Fruit fly (Drosophila melanogaster) whole organism, embryonic: ENCODE measurements around the gene Drgx.
A peak's percentile ranks its signal among the peaks of the same experiment; 100 is the strongest.

Experiments
- Asciz ChIP-seq: fragments of 200-800 bp; sonication (Bioruptor generic); optimal IDR thresholded peaks from 2 replicates; lab custom pipeline; 2017; ENCODE audit warnings: missing biosample characterization, mild to moderate bottlenecking, missing genetic modification characterization, missing genetic modification reagents
- Awh ChIP-seq: fragments of 200-800 bp; sonication (Bioruptor generic); IDR thresholded peaks from 2 replicates; pipeline ENCODE4, ENCODE4 v1.3.6; 2022; ENCODE audit warnings: missing biosample characterization, missing genetic modification characterization
- CG12155 ChIP-seq: fragments of 200-800 bp; sonication (Bioruptor generic); optimal IDR thresholded peaks from 3 replicates; lab custom pipeline; 2016; ENCODE audit warnings: missing biosample characterization, missing genetic modification characterization
- CG12219 ChIP-seq: fragments of 200-800 bp; sonication (Bioruptor generic); optimal IDR thresholded peaks from 3 replicates; lab custom pipeline; 2018; ENCODE audit warnings: missing biosample characterization, mild to moderate bottlenecking, missing genetic modification characterization
- CG12299 ChIP-seq: fragments of 200-800 bp; sonication (Bioruptor generic); optimal IDR thresholded peaks from 2 replicates; lab custom pipeline; 2018; ENCODE audit warnings: missing biosample characterization, mild to moderate bottlenecking, missing genetic modification characterization
- CG14710 ChIP-seq: fragments of 200-800 bp; sonication (Bioruptor generic); optimal IDR thresholded peaks from 3 replicates; lab custom pipeline; 2019; ENCODE audit warnings: missing biosample characterization, mild to moderate bottlenecking, missing genetic modification characterization, moderate library complexity
- CG1602 ChIP-seq: fragments of 200-800 bp; sonication (Bioruptor generic); optimal IDR thresholded peaks from 3 replicates; lab custom pipeline; 2016; ENCODE audit warnings: missing biosample characterization, missing genetic modification characterization
- CG16813 ChIP-seq: fragments of 200-800 bp; sonication (Bioruptor generic); IDR thresholded peaks from 3 replicates; pipeline ENCODE4 v1.3.6; 2022; ENCODE audit warnings: missing biosample characterization, missing genetic modification characterization; ENCODE audit not compliant: partially characterized antibody
- CG18476 ChIP-seq: fragments of 200-800 bp; sonication (Bioruptor generic); optimal IDR thresholded peaks from 2 replicates; lab custom pipeline; 2016; ENCODE audit warnings: missing biosample characterization, mild to moderate bottlenecking, missing genetic modification characterization
- CG3407 ChIP-seq: fragments of 200-800 bp; sonication (Bioruptor generic); optimal IDR thresholded peaks from 2 replicates; lab custom pipeline; 2018; ENCODE audit warnings: missing biosample characterization, mild to moderate bottlenecking, missing genetic modification characterization
- CG4854 ChIP-seq: fragments of 200-800 bp; sonication (Bioruptor generic); optimal IDR thresholded peaks from 2 replicates; lab custom pipeline; 2016; ENCODE audit warnings: missing biosample characterization, missing genetic modification characterization, inconsistent platforms
- CG6654 ChIP-seq: fragments of 200-800 bp; sonication (Bioruptor generic); optimal IDR thresholded peaks from 2 replicates; lab custom pipeline; 2017; ENCODE audit warnings: missing biosample characterization, mild to moderate bottlenecking, missing genetic modification characterization
- CG6854 ChIP-seq: fragments of 200-800 bp; sonication (Bioruptor generic); optimal IDR thresholded peaks from 3 replicates; lab custom pipeline; 2017; ENCODE audit warnings: missing biosample characterization, mild to moderate bottlenecking, missing genetic modification characterization
- CG7839 ChIP-seq: fragments of 200-800 bp; sonication (Bioruptor generic); optimal IDR thresholded peaks from 3 replicates; lab custom pipeline; 2018; ENCODE audit warnings: missing biosample characterization, mild to moderate bottlenecking, missing genetic modification characterization, moderate library complexity
- CG9215 ChIP-seq: fragments of 200-800 bp; sonication (Bioruptor generic); IDR thresholded peaks from 2 replicates; pipeline ENCODE4 v1.3.6; 2022; ENCODE audit warnings: missing biosample characterization, missing genetic modification characterization
- CHES-1-like ChIP-seq: fragments of 200-800 bp; sonication (Bioruptor generic); optimal IDR thresholded peaks from 2 replicates; lab custom pipeline; 2016; ENCODE audit warnings: missing biosample characterization, missing genetic modification characterization
- CkIIα-i1 ChIP-seq: fragments of 200-800 bp; sonication (Bioruptor generic); IDR thresholded peaks from 2 replicates; pipeline ENCODE4 v1.3.6; 2022; ENCODE audit warnings: missing biosample characterization, missing genetic modification characterization
- Deaf1 ChIP-seq: fragments of 200-800 bp; optimal IDR thresholded peaks from 3 replicates; lab custom pipeline; 2019; ENCODE audit warnings: missing biosample characterization, mild to moderate bottlenecking, missing genetic modification characterization, moderate library complexity
- E2f2 ChIP-seq: fragments of 200-800 bp; sonication (Bioruptor generic); IDR thresholded peaks from 2 replicates; pipeline ENCODE4 v1.3.6; 2022; ENCODE audit warnings: missing biosample characterization, missing genetic modification characterization
- Fer1 ChIP-seq: fragments of 200-800 bp; sonication (Bioruptor generic); optimal IDR thresholded peaks from 2 replicates; lab custom pipeline; 2017; ENCODE audit warnings: missing biosample characterization, mild to moderate bottlenecking, missing genetic modification characterization
- Gsc ChIP-seq: fragments of 200-800 bp; sonication (Bioruptor generic); IDR thresholded peaks from 2 replicates; pipeline ENCODE4 v1.3.6; 2022; ENCODE audit warnings: missing biosample characterization, missing genetic modification characterization
- H15 ChIP-seq: fragments of 200-800 bp; sonication (Bioruptor generic); IDR thresholded peaks from 3 replicates; pipeline ENCODE4 v1.3.6; 2022; ENCODE audit warnings: missing biosample characterization, missing genetic modification characterization
- Lpt ChIP-seq: fragments of >200 bp; optimal IDR thresholded peaks from 2 replicates; lab custom pipeline; 2018; ENCODE audit warnings: missing biosample characterization, missing genetic modification characterization
- Med ChIP-seq: fragments of 200-800 bp; sonication (Bioruptor generic); peaks from one replicate; lab custom pipeline; 2016; ENCODE audit warnings: missing biosample characterization, missing genetic modification characterization, mild to moderate bottlenecking, inconsistent platforms, moderate library complexity
- NK7.1 ChIP-seq: fragments of 200-800 bp; sonication (Bioruptor generic); optimal IDR thresholded peaks from 3 replicates; lab custom pipeline; 2016; ENCODE audit warnings: missing biosample characterization, missing genetic modification characterization
- Oli ChIP-seq: fragments of 200-800 bp; sonication (Bioruptor generic); optimal IDR thresholded peaks from 2 replicates; lab custom pipeline; 2018; ENCODE audit warnings: missing biosample characterization, mild to moderate bottlenecking, missing genetic modification characterization, moderate library complexity
- Side ChIP-seq: fragments of 200-800 bp; sonication (Bioruptor generic); optimal IDR thresholded peaks from 2 replicates; lab custom pipeline; 2016; ENCODE audit warnings: missing biosample characterization, missing genetic modification characterization
- Ssrp ChIP-seq: fragments of 200-800 bp; sonication (Bioruptor generic); optimal IDR thresholded peaks from 2 replicates; lab custom pipeline; 2018; ENCODE audit warnings: missing biosample characterization, mild to moderate bottlenecking, missing genetic modification characterization, moderate library complexity
- Trl ChIP-seq, 3 experiments: fragments of >200 bp in 2 of 3; fragments of 200-800 bp in 1 of 3; sonication (Bioruptor generic) in 1 of 3; optimal IDR thresholded peaks; 2 replicates in 1 of 3; 3 replicates in 2 of 3; lab custom pipeline; 2016 to 2017; ENCODE audit warnings: missing biosample characterization in 1 of 3, missing genetic modification characterization in 1 of 3
- YL-1 ChIP-seq: fragments of 200-800 bp; sonication (Bioruptor generic); optimal IDR thresholded peaks from 3 replicates; lab custom pipeline; 2017; ENCODE audit warnings: missing biosample characterization, mild to moderate bottlenecking, missing genetic modification characterization
- ato ChIP-seq: fragments of 200-800 bp; sonication (Bioruptor generic); IDR thresholded peaks from 2 replicates; pipeline ENCODE4 v1.3.6; 2022; ENCODE audit warnings: missing biosample characterization, missing genetic modification characterization; ENCODE audit not compliant: partially characterized antibody
- az2 ChIP-seq: fragments of 200-800 bp; sonication (Bioruptor generic); optimal IDR thresholded peaks from 3 replicates; lab custom pipeline; 2016; ENCODE audit warnings: missing biosample characterization, missing genetic modification characterization
- bowl ChIP-seq: fragments of 200-800 bp; sonication (Bioruptor generic); IDR thresholded peaks from 2 replicates; pipeline ENCODE4 v1.3.6; 2022; ENCODE audit warnings: missing biosample characterization, missing genetic modification characterization
- cad ChIP-seq: fragments of >200 bp; optimal IDR thresholded peaks from 2 replicates; lab custom pipeline; 2017; ENCODE audit warnings: missing biosample characterization, missing genetic modification characterization
- cg ChIP-seq: fragments of 200-800 bp; sonication (Bioruptor generic); optimal IDR thresholded peaks from 3 replicates; lab custom pipeline; 2019; ENCODE audit warnings: missing biosample characterization, mild to moderate bottlenecking, missing genetic modification characterization, moderate library complexity
- crc ChIP-seq: fragments of 200-800 bp; sonication (Bioruptor generic); optimal IDR thresholded peaks from 2 replicates; lab custom pipeline; 2016; ENCODE audit warnings: missing biosample characterization, missing genetic modification characterization
- da ChIP-seq: fragments of 200-800 bp; sonication (Bioruptor generic); optimal IDR thresholded peaks from 2 replicates; lab custom pipeline; 2016; ENCODE audit warnings: missing biosample characterization, missing genetic modification characterization
- grn ChIP-seq: fragments of 200-800 bp; sonication (Bioruptor generic); optimal IDR thresholded peaks from 3 replicates; lab custom pipeline; 2017; ENCODE audit warnings: missing biosample characterization, missing genetic modification characterization
- nom ChIP-seq: fragments of 200-800 bp; sonication (Bioruptor generic); optimal IDR thresholded peaks from 2 replicates; lab custom pipeline; 2017; ENCODE audit warnings: missing biosample characterization, missing genetic modification characterization, mild to moderate bottlenecking, moderate library complexity, missing genetic modification reagents
- org-1 ChIP-seq: fragments of 200-800 bp; sonication (Bioruptor generic); optimal IDR thresholded peaks from 2 replicates; lab custom pipeline; 2017; ENCODE audit warnings: missing biosample characterization, missing genetic modification characterization
- repo ChIP-seq: fragments of 200-800 bp; sonication (Bioruptor generic); optimal IDR thresholded peaks from 2 replicates; lab custom pipeline; 2016; ENCODE audit warnings: missing biosample characterization, missing genetic modification characterization
- rib ChIP-seq: fragments of 200-800 bp; sonication (Bioruptor generic); IDR thresholded peaks from 2 replicates; pipeline ENCODE4 v1.3.6; 2022; ENCODE audit warnings: missing biosample characterization, missing genetic modification characterization
- ro ChIP-seq: fragments of 200-800 bp; sonication (Bioruptor generic); IDR thresholded peaks from 2 replicates; pipeline ENCODE4 v1.3.6; 2022; ENCODE audit warnings: missing biosample characterization, missing genetic modification characterization
- so ChIP-seq: fragments of 200-800 bp; sonication (Bioruptor generic); IDR thresholded peaks from 3 replicates; pipeline ENCODE4 v1.3.6; 2022; ENCODE audit warnings: missing biosample characterization, missing genetic modification characterization
- tna ChIP-seq: fragments of 200-800 bp; sonication (Bioruptor generic); IDR thresholded peaks from 2 replicates; pipeline ENCODE4 v1.3.6; 2022; ENCODE audit warnings: missing biosample characterization, missing genetic modification characterization; ENCODE audit not compliant: partially characterized antibody
- tx ChIP-seq: fragments of 200-800 bp; sonication (Bioruptor generic); optimal IDR thresholded peaks from 2 replicates; lab custom pipeline; 2016; ENCODE audit warnings: missing biosample characterization, missing genetic modification characterization
- vfl ChIP-seq: fragments of 200-800 bp; sonication (Bioruptor generic); optimal IDR thresholded peaks from 2 replicates; lab custom pipeline; 2016; ENCODE audit warnings: missing biosample characterization, missing genetic modification characterization
- z ChIP-seq: fragments of 200-800 bp; sonication (Bioruptor generic); IDR thresholded peaks from 3 replicates; pipeline ENCODE4 v1.3.6; 2022; ENCODE audit warnings: missing biosample characterization, missing genetic modification characterization

The Drgx gene

DNA sequence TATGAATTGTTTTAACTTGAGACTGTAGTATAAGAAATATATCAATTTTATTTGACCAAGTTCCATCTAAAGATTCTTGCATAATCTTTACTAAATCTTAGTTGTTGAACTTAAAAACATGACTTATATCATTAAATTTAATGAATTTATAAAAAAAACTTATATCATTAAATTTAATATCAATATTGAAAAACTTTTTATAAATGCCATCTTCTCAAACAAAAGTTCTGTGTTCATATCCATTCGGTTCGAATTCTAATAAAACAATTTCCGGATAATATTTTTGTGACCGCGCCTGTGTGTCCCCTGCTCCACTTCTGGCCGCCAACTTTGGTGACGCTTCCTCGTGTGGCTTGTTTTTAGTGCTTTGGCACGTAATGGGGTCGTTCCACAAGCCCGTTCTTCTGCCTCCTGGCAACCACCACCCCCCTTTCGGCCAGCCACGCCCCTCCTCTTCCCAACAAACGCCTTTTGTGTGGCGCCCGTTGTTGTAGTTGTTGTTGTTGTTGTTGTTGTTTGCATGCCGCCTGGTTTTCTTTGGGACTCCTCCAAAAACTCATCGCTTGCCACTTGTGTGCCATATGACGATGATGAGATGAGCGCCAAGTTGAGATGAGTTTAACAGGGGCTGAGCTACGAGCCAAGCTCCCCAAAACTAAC, 74.6 kb downstream of the Drgx start (continued):
- TF ChIP-seq CG12299 (tag; lab: Kevin White, UChicago) (no peak), CG16813 (no peak), CG14710 (tag; lab: Kevin White, UChicago) (no peak), Trl (optimal IDR thresholded peaks at IDR 0.05; lab: Kevin White, UChicago) (no peak), Trl (GFP tag; optimal IDR thresholded peaks at IDR 0.05; lab: Kevin White, UChicago) (no peak), ro (GFP tag; lab: Robert Waterston, UW) (no peak), CG4854 (GFP tag; lab: Kevin White, UChicago) (no peak), org-1 (GFP tag; lab: Kevin White, UChicago) (no peak), Lpt (no peak), NK7.1 (GFP tag; lab: Kevin White, UChicago) (no peak), CG9215 (GFP tag; lab: Robert Waterston, UW) (no peak), crc (GFP tag; lab: Kevin White, UChicago) (no peak), bowl (GFP tag; lab: Robert Waterston, UW) (no peak), Oli (tag; lab: Kevin White, UChicago) (peak; percentile 25), Awh (no peak), vfl (GFP tag; lab: Kevin White, UChicago) (no peak), CG6654 (GFP tag; lab: Kevin White, UChicago) (no peak), tna (GFP tag; lab: Robert Waterston, UW) (no peak), nom (GFP tag; lab: Kevin White, UChicago) (no peak), CG7839 (peak; percentile 3), z (GFP tag; lab: Robert Waterston, UW) (no peak), cg (GFP tag; lab: Kevin White, UChicago) (no peak), Gsc (GFP tag; lab: Robert Waterston, UW) (no peak), Ssrp (peak; percentile 2), CG12219 (GFP tag; lab: Kevin White, UChicago) (no peak), CG12155 (GFP tag; lab: Kevin White, UChicago) (no peak), H15 (no peak), tx (GFP tag; lab: Kevin White, UChicago) (no peak), YL-1 (no peak), CG18476 (GFP tag; lab: Kevin White, UChicago) (no peak), grn (GFP tag; lab: Kevin White, UChicago) (no peak), ato (GFP tag; lab: Robert Waterston, UW) (no peak), Side (no peak), E2f2 (no peak), CG3407 (GFP tag; lab: Kevin White, UChicago) (no peak), az2 (GFP tag; lab: Kevin White, UChicago) (no peak), CkIIα-i1 (GFP tag; lab: Robert Waterston, UW) (no peak), CG1602 (GFP tag; lab: Kevin White, UChicago) (no peak), Deaf1 (tag; lab: Kevin White, UChicago) (no peak), Asciz (GFP tag; lab: Kevin White, UChicago) (no peak), Fer1 (peak; percentile 15), rib (no peak), CG6854 (no peak), CHES-1-like (GFP tag; lab: Kevin White, UChicago) (no peak), Med (peak; percentile 12), so (GFP tag; lab: Robert Waterston, UW) (no peak), repo (no peak), cad (no peak), da (GFP tag; lab: Kevin White, UChicago) (no peak)
